Worm (Caenorhabditis elegans) whole organism, L2 larva: ENCODE measurements around the gene F53A2.1.
A peak's percentile ranks its signal among the peaks of the same experiment; 100 is the strongest.

ENCODE experiments used
- Y55F3AM.14 ChIP-seq: fragments of 200-800 bp; sonication (Bioruptor generic); optimal IDR thresholded peaks from 2 replicates; lab custom pipeline; 2018; ENCODE audit warnings: mild to moderate bottlenecking, missing genetic modification characterization, missing compliant biosample characterization
- ZK546.5 ChIP-seq: sonication (generic microtip); optimal IDR thresholded peaks from 2 replicates; lab custom pipeline; 2017; ENCODE audit warnings: missing biosample characterization, missing genetic modification characterization
- alr-1 ChIP-seq: fragments of 150-350 bp; optimal IDR thresholded peaks from 2 replicates; lab custom pipeline; 2014; ENCODE audit warnings: missing biosample characterization, missing genetic modification characterization
- aly-2 ChIP-seq: fragments of 150-350 bp; optimal IDR thresholded peaks from 2 replicates; lab custom pipeline; 2014; ENCODE audit warnings: missing biosample characterization, missing genetic modification characterization
- ceh-82 ChIP-seq: fragments of 150-350 bp; optimal IDR thresholded peaks from 2 replicates; lab custom pipeline; 2014; ENCODE audit warnings: missing biosample characterization, missing genetic modification characterization
- dmd-4 ChIP-seq: sonication (generic microtip); optimal IDR thresholded peaks from 2 replicates; lab custom pipeline; 2017; ENCODE audit warnings: missing biosample characterization, missing genetic modification characterization
- egl-27 ChIP-seq: sonication (generic microtip); optimal IDR thresholded peaks from 3 replicates; lab custom pipeline; 2017; ENCODE audit warnings: missing biosample characterization, missing genetic modification reagents, missing genetic modification characterization
- elt-1 ChIP-seq: fragments of 150-350 bp; optimal IDR thresholded peaks from 2 replicates; lab custom pipeline; 2014; ENCODE audit warnings: missing biosample characterization, missing genetic modification characterization
- elt-3 ChIP-seq: sonication (generic microtip); optimal IDR thresholded peaks from 2 replicates; lab custom pipeline; 2017; ENCODE audit warnings: missing biosample characterization, missing genetic modification characterization
- fos-1 ChIP-seq: fragments of 150-350 bp; optimal IDR thresholded peaks from 2 replicates; lab custom pipeline; 2014; ENCODE audit warnings: missing biosample characterization, missing genetic modification characterization
- gmeb-1 ChIP-seq: fragments of 150-350 bp; optimal IDR thresholded peaks from 2 replicates; lab custom pipeline; 2014; ENCODE audit warnings: missing biosample characterization, missing genetic modification characterization
- lin-39 ChIP-seq: fragments of 150-350 bp; optimal IDR thresholded peaks from 2 replicates; lab custom pipeline; 2014; ENCODE audit warnings: missing biosample characterization, missing genetic modification reagents, missing genetic modification characterization
- lsy-2 ChIP-seq, 2 experiments: fragments of 150-350 bp in 1 of 2; sonication (generic microtip) in 1 of 2; optimal IDR thresholded peaks; 2 replicates each; lab custom pipeline; 2014 to 2017; ENCODE audit warnings: missing biosample characterization in 2 of 2, missing genetic modification characterization in 2 of 2
- mab-5 ChIP-seq: fragments of 150-350 bp; optimal IDR thresholded peaks from 2 replicates; lab custom pipeline; 2014; ENCODE audit warnings: missing biosample characterization, missing genetic modification characterization
- mbf-1 ChIP-seq: sonication (generic microtip); optimal IDR thresholded peaks from 2 replicates; lab custom pipeline; 2017; ENCODE audit warnings: missing biosample characterization, missing genetic modification characterization
- mdl-1 ChIP-seq, 2 experiments: fragments of 150-350 bp in 1 of 2; sonication (generic microtip) in 1 of 2; optimal IDR thresholded peaks; 2 replicates each; lab custom pipeline; 2017; ENCODE audit warnings: missing biosample characterization in 2 of 2, missing genetic modification characterization in 2 of 2
- nhr-10 ChIP-seq: sonication (generic microtip); optimal IDR thresholded peaks from 2 replicates; lab custom pipeline; 2017; ENCODE audit warnings: missing biosample characterization, missing genetic modification characterization
- nhr-11 ChIP-seq: fragments of 150-350 bp; optimal IDR thresholded peaks from 2 replicates; lab custom pipeline; 2014; ENCODE audit warnings: missing biosample characterization, missing genetic modification characterization
- nhr-12 ChIP-seq: fragments of 150-350 bp; optimal IDR thresholded peaks from 2 replicates; lab custom pipeline; 2014; ENCODE audit warnings: missing biosample characterization, missing genetic modification characterization
- nhr-129 ChIP-seq: fragments of 150-350 bp; optimal IDR thresholded peaks from 2 replicates; lab custom pipeline; 2014; ENCODE audit warnings: missing biosample characterization, missing genetic modification characterization
- nhr-21 ChIP-seq: fragments of 150-350 bp; optimal IDR thresholded peaks from 2 replicates; lab custom pipeline; 2014; ENCODE audit warnings: missing biosample characterization, missing genetic modification characterization
- nhr-25 ChIP-seq: fragments of 150-350 bp; sonication (generic microtip); optimal IDR thresholded peaks from 3 replicates; lab custom pipeline; 2014; ENCODE audit warnings: missing biosample characterization, missing genetic modification characterization
- peb-1 ChIP-seq: fragments of 150-350 bp; optimal IDR thresholded peaks from 2 replicates; lab custom pipeline; 2014; ENCODE audit warnings: missing biosample characterization, missing genetic modification characterization
- sem-4 ChIP-seq: fragments of 150-350 bp; optimal IDR thresholded peaks from 2 replicates; lab custom pipeline; 2014; ENCODE audit warnings: missing biosample characterization, missing genetic modification reagents, missing genetic modification characterization
- sma-3 ChIP-seq: sonication (generic microtip); optimal IDR thresholded peaks from 2 replicates; lab custom pipeline; 2016; ENCODE audit warnings: missing genetic modification reagents, missing genetic modification characterization, missing compliant biosample characterization
- sma-9 ChIP-seq, 2 experiments: fragments of 150-350 bp in 1 of 2; sonication (generic microtip) in 1 of 2; optimal IDR thresholded peaks; 2 replicates each; lab custom pipeline; 2014 to 2016; ENCODE audit warnings: missing genetic modification characterization in 2 of 2, mild to moderate bottlenecking in 1 of 2, missing biosample characterization in 1 of 2, missing compliant biosample characterization in 1 of 2, missing genetic modification reagents in 1 of 2, moderate library complexity in 1 of 2
- unc-39 ChIP-seq: fragments of 150-350 bp; optimal IDR thresholded peaks from 2 replicates; lab custom pipeline; 2014; ENCODE audit warnings: missing biosample characterization, missing genetic modification characterization
- unc-55 ChIP-seq: fragments of 150-350 bp; sonication (generic microtip); optimal IDR thresholded peaks from 3 replicates; lab custom pipeline; 2014; ENCODE audit warnings: missing biosample characterization, missing genetic modification reagents, missing genetic modification characterization
- zag-1 ChIP-seq: fragments of 150-350 bp; optimal IDR thresholded peaks from 2 replicates; lab custom pipeline; 2014; ENCODE audit warnings: missing biosample characterization, missing genetic modification characterization
- ztf-4 ChIP-seq: fragments of 150-350 bp; optimal IDR thresholded peaks from 2 replicates; lab custom pipeline; 2014; ENCODE audit warnings: missing biosample characterization, missing genetic modification characterization

Gene F53A2.1

DNA sequence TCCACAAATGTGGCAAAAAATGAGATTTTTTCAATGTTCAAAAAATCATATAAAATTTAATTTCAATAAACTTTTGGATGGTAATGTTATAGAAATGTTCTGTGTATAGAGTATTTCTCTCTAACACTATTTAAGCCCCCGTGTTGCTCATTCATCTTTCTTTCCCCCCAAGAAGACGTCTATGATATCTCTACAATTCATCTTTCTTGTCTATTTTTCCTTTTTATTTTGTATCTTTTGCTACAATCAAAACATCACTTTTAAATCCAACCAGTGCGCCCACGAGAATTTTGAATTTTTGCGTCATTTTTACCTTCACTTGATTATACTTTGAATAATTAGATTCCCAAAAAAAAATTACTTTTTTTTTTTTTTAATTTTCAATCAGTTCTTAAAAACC lies 51.9 kb downstream of the F53A2.1 start:
- TF ChIP-seq elt-3 (tag; lab: Kevin White, UChicago): no peak
- no peak for TF ChIP-seq ceh-82 (tag; lab: Kevin White, UChicago)
- TF ChIP-seq unc-39: no peak
- peak; percentile 69 for TF ChIP-seq unc-55 (GFP tag; lab: Kevin White, UChicago)
- no peak for TF ChIP-seq gmeb-1 (tag; lab: Kevin White, UChicago)
- no peak for TF ChIP-seq nhr-12 (tag; lab: Kevin White, UChicago)
- TF ChIP-seq sma-9 (GFP tag; optimal IDR thresholded peaks at IDR 0.05; lab: Kevin White, UChicago): peak; percentile 12
- no peak for TF ChIP-seq sma-9 (tag; optimal IDR thresholded peaks at IDR 0.05; lab: Kevin White, UChicago)
- no peak for TF ChIP-seq mdl-1 (tag; optimal IDR thresholded peaks at IDR 0.05; lab: Kevin White, UChicago)
- no peak for TF ChIP-seq ztf-4 (tag; lab: Kevin White, UChicago)
- no peak for TF ChIP-seq nhr-11 (tag; lab: Kevin White, UChicago)
- TF ChIP-seq lsy-2 (tag; optimal IDR thresholded peaks at IDR 0.05; lab: Kevin White, UChicago): no peak
- TF ChIP-seq egl-27 (tag; lab: Kevin White, UChicago): no peak
- peak; percentile 19 for TF ChIP-seq mab-5 (tag; lab: Kevin White, UChicago)
- TF ChIP-seq sma-3: no peak
- TF ChIP-seq mbf-1 (tag; lab: Kevin White, UChicago): no peak
- no peak for TF ChIP-seq peb-1 (tag; lab: Kevin White, UChicago)
- TF ChIP-seq, all 48 proteins: peak for 3

DNA sequence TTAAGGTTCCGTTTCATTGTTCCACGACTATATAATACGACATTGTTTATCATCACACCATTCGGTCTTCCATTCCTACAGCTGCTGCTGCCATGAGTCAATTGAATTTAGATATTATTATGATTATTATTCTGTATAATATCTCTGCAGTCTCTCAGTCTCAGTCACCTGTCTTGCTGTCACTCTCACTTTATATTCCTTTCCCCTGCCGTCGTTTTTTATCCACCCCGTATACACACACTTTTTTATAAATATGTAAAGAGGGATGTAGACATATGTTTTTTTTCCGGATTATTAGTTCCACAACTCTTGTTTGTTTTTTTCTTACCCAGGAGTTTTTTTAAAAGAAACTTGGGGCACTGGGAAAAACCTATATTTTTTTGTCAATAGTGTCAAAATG lies 52.4 kb downstream of the F53A2.1 start:
- TF ChIP-seq nhr-21 (no peak), sma-9 (GFP tag; optimal IDR thresholded peaks at IDR 0.05; lab: Kevin White, UChicago) (no peak), sma-9 (tag; optimal IDR thresholded peaks at IDR 0.05; lab: Kevin White, UChicago) (no peak), fos-1 (tag; lab: Kevin White, UChicago) (no peak), zag-1 (no peak), nhr-25 (no peak), Y55F3AM.14 (no peak), nhr-11 (tag; lab: Kevin White, UChicago) (no peak), sem-4 (no peak), nhr-10 (tag; lab: Kevin White, UChicago) (no peak), ZK546.5 (no peak), elt-1 (tag; lab: Kevin White, UChicago) (no peak), dmd-4 (no peak), aly-2 (tag; lab: Kevin White, UChicago) (no peak), sma-3 (no peak), nhr-129 (tag; lab: Kevin White, UChicago) (no peak), lin-39 (tag; lab: Kevin White, UChicago) (no peak), alr-1 (tag; lab: Kevin White, UChicago) (no peak), egl-27 (tag; lab: Kevin White, UChicago) (no peak)
